Fruit fly (Drosophila melanogaster): Measurements from ENCODE around the gene CG13639.

The CG13639 gene

DNA sequence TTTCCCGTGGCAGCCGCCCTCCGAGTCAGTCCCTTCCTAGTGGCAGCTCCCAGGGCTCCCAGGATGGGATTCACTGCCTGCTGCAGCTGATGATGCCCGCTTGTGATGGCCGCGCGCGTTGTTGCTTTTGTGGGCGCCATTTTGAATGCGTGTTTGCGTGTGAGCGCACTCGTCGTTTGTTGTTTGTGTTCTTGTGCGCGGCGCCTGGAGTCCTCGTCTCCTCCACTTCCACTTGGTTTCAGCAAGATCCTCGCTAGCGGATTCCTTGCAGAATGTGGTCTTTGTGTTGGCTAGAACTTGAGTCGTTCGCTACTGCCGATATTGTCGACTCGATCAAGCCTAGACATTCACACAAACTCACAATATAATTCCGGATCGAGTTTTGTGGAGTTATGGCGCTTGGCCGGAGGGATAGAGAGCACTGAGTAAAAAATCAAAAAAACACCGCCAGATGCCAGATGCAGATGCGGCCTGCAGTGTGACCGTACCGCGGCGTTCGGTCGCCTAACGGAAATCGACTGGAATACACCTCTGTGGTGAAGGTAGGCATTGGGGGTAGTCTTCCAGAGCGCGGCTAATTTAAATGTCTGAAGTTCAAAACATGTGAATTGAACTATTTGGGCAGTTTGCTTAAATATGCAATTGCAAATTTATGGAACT lies 10.4 kb upstream of the CG13639 start, which contains the start of gene CycB3 (continued):
- TF ChIP-seq CG3995 (GFP tag; optimal IDR thresholded peaks at IDR 0.05) (no peak), CG10565 (GFP tag; optimal IDR thresholded peaks at IDR 0.05) (no peak), ttk (GFP tag; IDR thresholded peaks at IDR 0.05) (peak; percentile 20; the same call in 1 of the 2 replicates), Nf-YC (tag; optimal IDR thresholded peaks at IDR 0.05) (no peak), ham (GFP tag; IDR thresholded peaks at IDR 0.05) (no peak), chinmo (GFP tag; IDR thresholded peaks at IDR 0.05; ENCODE audit: partially characterized antibody) (peak; percentile 62; the same call in 2 of the 4 replicates), CG12155 (GFP tag; optimal IDR thresholded peaks at IDR 0.05) (peak; percentile 6), Vsx1 (GFP tag; optimal IDR thresholded peaks at IDR 0.05) (no peak), CG16815 (GFP tag; optimal IDR thresholded peaks at IDR 0.05) (no peak), CG17361 (GFP tag; IDR thresholded peaks at IDR 0.05) (no peak), Hand (GFP tag; optimal IDR thresholded peaks at IDR 0.05) (no peak), CG4820 (GFP tag; optimal IDR thresholded peaks at IDR 0.05) (no peak), CG17186 (GFP tag; optimal IDR thresholded peaks at IDR 0.05) (peak; percentile 89), CG4730 (GFP tag; IDR thresholded peaks at IDR 0.05) (no peak), CG13287 (GFP tag; IDR thresholded peaks at IDR 0.05; ENCODE audit: partially characterized antibody) (peak; percentile 49), CG18262 (tag; optimal IDR thresholded peaks at IDR 0.05) (peak; percentile 17), eve (GFP tag; optimal IDR thresholded peaks at IDR 0.05) (no peak), CG4328 (GFP tag; optimal IDR thresholded peaks at IDR 0.05) (peak; percentile 50), sima (GFP tag; optimal IDR thresholded peaks at IDR 0.05) (no peak), nmo (GFP tag; optimal IDR thresholded peaks at IDR 0.05) (peak; percentile 50), CG5953 (GFP tag; IDR thresholded peaks at IDR 0.05) (no peak), CG15601 (tag; optimal IDR thresholded peaks at IDR 0.05) (peak; percentile 4), CG43689 (GFP tag; IDR thresholded peaks at IDR 0.05) (no peak), NC2α (GFP tag; optimal IDR thresholded peaks at IDR 0.05) (no peak), pum (GFP tag; optimal IDR thresholded peaks at IDR 0.05) (no peak), CG9215 (GFP tag; IDR thresholded peaks at IDR 0.05) (no peak), klu (GFP tag; IDR thresholded peaks at IDR 0.05) (no peak), dimm (GFP tag; IDR thresholded peaks at IDR 0.05) (no peak), sim (GFP tag; IDR thresholded peaks at IDR 0.05) (no peak), CG7745 (tag; optimal IDR thresholded peaks at IDR 0.05) (no peak), CG30431 (GFP tag; optimal IDR thresholded peaks at IDR 0.05) (no peak), ab (GFP tag; optimal IDR thresholded peaks at IDR 0.05) (no peak), CG6689 (GFP tag; IDR thresholded peaks at IDR 0.05) (no peak), Sox102F (GFP tag; optimal IDR thresholded peaks at IDR 0.05) (no peak), CG17385 (GFP tag; optimal IDR thresholded peaks at IDR 0.05) (peak; percentile 34), zf30C (GFP tag; optimal IDR thresholded peaks at IDR 0.05) (peak; percentile 14), vfl (GFP tag; optimal IDR thresholded peaks at IDR 0.05) (no peak), amos (GFP tag; IDR thresholded peaks at IDR 0.05; ENCODE audit: partially characterized antibody) (peak; percentile 43; the same call in 1 of the 2 replicates), CG13296 (GFP tag; optimal IDR thresholded peaks at IDR 0.05) (no peak), Pdp1 (GFP tag; optimal IDR thresholded peaks at IDR 0.05) (no peak), Ptx1 (GFP tag; IDR thresholded peaks at IDR 0.05) (no peak), CG17359 (tag; optimal IDR thresholded peaks at IDR 0.05) (no peak), ATbp (GFP tag; optimal IDR thresholded peaks at IDR 0.05) (no peak), lmd (GFP tag; IDR thresholded peaks at IDR 0.05) (no peak), onecut (GFP tag; IDR thresholded peaks at IDR 0.05) (no peak; the same call in none of the 2 replicates), CG1024 (GFP tag; IDR thresholded peaks at IDR 0.05) (no peak), Gug (GFP tag; IDR thresholded peaks at IDR 0.05) (no peak), inv (GFP tag; IDR thresholded peaks at IDR 0.05; ENCODE audit: partially characterized antibody) (no peak), CG15514 (GFP tag; optimal IDR thresholded peaks at IDR 0.05) (peak; percentile 81), lola (GFP tag; optimal IDR thresholded peaks at IDR 0.05) (no peak)
